Worm (Caenorhabditis elegans) whole organism, L3 larva: ENCODE results near the gene W05H5.1.

ENCODE experiments used
- ZK546.5 ChIP-seq: sonication (generic microtip); optimal IDR thresholded peaks from 2 replicates; lab custom pipeline; 2017; ENCODE audit warnings: missing biosample characterization, missing genetic modification characterization
- aly-2 ChIP-seq: fragments of 150-350 bp; optimal IDR thresholded peaks from 2 replicates; lab custom pipeline; 2014; ENCODE audit warnings: missing biosample characterization, missing genetic modification characterization
- ceh-16 ChIP-seq: sonication (generic microtip); optimal IDR thresholded peaks from 2 replicates; lab custom pipeline; 2017; ENCODE audit warnings: missing biosample characterization, missing genetic modification characterization
- ceh-28 ChIP-seq: fragments of 150-350 bp; optimal IDR thresholded peaks from 2 replicates; lab custom pipeline; 2014; ENCODE audit warnings: missing biosample characterization, missing genetic modification reagents, missing genetic modification characterization
- ceh-82 ChIP-seq: fragments of 150-350 bp; optimal IDR thresholded peaks from 2 replicates; lab custom pipeline; 2014; ENCODE audit warnings: missing biosample characterization, missing genetic modification characterization
- ceh-9 ChIP-seq: sonication (generic microtip); optimal IDR thresholded peaks from 2 replicates; lab custom pipeline; 2018; ENCODE audit warnings: missing biosample characterization, missing genetic modification characterization
- daf-12 ChIP-seq: fragments of 150-350 bp; optimal IDR thresholded peaks from 2 replicates; lab custom pipeline; 2014; ENCODE audit warnings: missing biosample characterization, missing genetic modification reagents, missing genetic modification characterization
- egl-27 ChIP-seq: sonication (generic microtip); optimal IDR thresholded peaks from 4 replicates; lab custom pipeline; 2017; ENCODE audit warnings: missing biosample characterization, missing genetic modification reagents, missing genetic modification characterization
- egl-5 ChIP-seq: fragments of 150-350 bp; optimal IDR thresholded peaks from 2 replicates; lab custom pipeline; 2017; ENCODE audit warnings: missing biosample characterization, missing genetic modification reagents, missing genetic modification characterization, inconsistent platforms
- elt-1 ChIP-seq: fragments of 150-350 bp; optimal IDR thresholded peaks from 2 replicates; lab custom pipeline; 2014; ENCODE audit warnings: missing biosample characterization, missing genetic modification characterization
- elt-2 ChIP-seq: sonication (generic microtip); optimal IDR thresholded peaks from 2 replicates; lab custom pipeline; 2016; ENCODE audit warnings: missing genetic modification reagents, mild to moderate bottlenecking, missing genetic modification characterization, missing compliant biosample characterization
- eor-1 ChIP-seq, 2 experiments: fragments of 150-350 bp; optimal IDR thresholded peaks; 2 replicates each; lab custom pipeline; 2014 to 2018; ENCODE audit warnings: missing biosample characterization in 2 of 2, missing genetic modification characterization in 2 of 2
- fkh-10 ChIP-seq: sonication (generic microtip); optimal IDR thresholded peaks from 2 replicates; lab custom pipeline; 2017; ENCODE audit warnings: missing biosample characterization, missing genetic modification reagents, missing genetic modification characterization
- fkh-2 ChIP-seq: fragments of 150-350 bp; optimal IDR thresholded peaks from 2 replicates; lab custom pipeline; 2014; ENCODE audit warnings: missing biosample characterization, missing genetic modification reagents, missing genetic modification characterization
- hmg-11 ChIP-seq: sonication (generic microtip); optimal IDR thresholded peaks from 2 replicates; lab custom pipeline; 2016; ENCODE audit warnings: missing genetic modification characterization, missing compliant biosample characterization
- lin-15B ChIP-seq: fragments of 150-350 bp; optimal IDR thresholded peaks from 2 replicates; lab custom pipeline; 2014; ENCODE audit warnings: missing biosample characterization, missing genetic modification characterization
- lin-39 ChIP-seq: fragments of 150-350 bp; optimal IDR thresholded peaks from 2 replicates; lab custom pipeline; 2018; ENCODE audit warnings: missing biosample characterization, missing genetic modification reagents, missing genetic modification characterization
- lsy-12 ChIP-seq: sonication (generic microtip); optimal IDR thresholded peaks from 2 replicates; lab custom pipeline; 2016; ENCODE audit warnings: mild to moderate bottlenecking, missing genetic modification characterization, missing compliant biosample characterization
- mdl-1 ChIP-seq: fragments of 150-350 bp; optimal IDR thresholded peaks from 2 replicates; lab custom pipeline; 2014; ENCODE audit warnings: missing biosample characterization, missing genetic modification characterization
- mml-1 ChIP-seq: fragments of 150-350 bp; sonication (generic microtip); optimal IDR thresholded peaks from 3 replicates; lab custom pipeline; 2014; ENCODE audit warnings: missing biosample characterization, missing genetic modification characterization
- nfya-1 ChIP-seq: sonication (generic microtip); optimal IDR thresholded peaks from 2 replicates; lab custom pipeline; 2017; ENCODE audit warnings: missing genetic modification characterization, mild to moderate bottlenecking, missing compliant biosample characterization, antibody characterized with exemption, moderate library complexity; ENCODE audit not compliant: insufficient read depth
- nhr-11 ChIP-seq: fragments of 150-350 bp; optimal IDR thresholded peaks from 2 replicates; lab custom pipeline; 2014; ENCODE audit warnings: missing biosample characterization, missing genetic modification characterization
- nhr-12 ChIP-seq: fragments of 150-350 bp; optimal IDR thresholded peaks from 2 replicates; lab custom pipeline; 2014; ENCODE audit warnings: missing biosample characterization, missing genetic modification characterization
- nhr-23 ChIP-seq: fragments of 150-350 bp; optimal IDR thresholded peaks from 2 replicates; lab custom pipeline; 2014; ENCODE audit warnings: missing biosample characterization, missing genetic modification reagents, missing genetic modification characterization
- nhr-237 ChIP-seq: fragments of 150-350 bp; optimal IDR thresholded peaks from 2 replicates; lab custom pipeline; 2014; ENCODE audit warnings: missing biosample characterization, missing genetic modification characterization
- nhr-25 ChIP-seq: sonication (generic microtip); optimal IDR thresholded peaks from 2 replicates; lab custom pipeline; 2017; ENCODE audit warnings: missing biosample characterization, missing genetic modification characterization
- nhr-43 ChIP-seq: sonication (generic microtip); optimal IDR thresholded peaks from 2 replicates; lab custom pipeline; 2016; ENCODE audit warnings: mild to moderate bottlenecking, missing genetic modification characterization, missing compliant biosample characterization; ENCODE audit not compliant: poor library complexity, severe bottlenecking
- nhr-67 ChIP-seq: fragments of 150-350 bp; optimal IDR thresholded peaks from 2 replicates; lab custom pipeline; 2014; ENCODE audit warnings: missing biosample characterization, missing genetic modification characterization
- nhr-76 ChIP-seq: fragments of 150-350 bp; sonication (generic microtip); optimal IDR thresholded peaks from 5 replicates; lab custom pipeline; 2014; ENCODE audit warnings: missing biosample characterization, missing genetic modification characterization
- nhr-77 ChIP-seq: fragments of 150-350 bp; optimal IDR thresholded peaks from 2 replicates; lab custom pipeline; 2014; ENCODE audit warnings: missing biosample characterization, missing genetic modification characterization
- pqm-1 ChIP-seq: fragments of 150-350 bp; optimal IDR thresholded peaks from 2 replicates; lab custom pipeline; 2017; ENCODE audit warnings: missing biosample characterization, missing genetic modification characterization, inconsistent platforms
- sea-2 ChIP-seq: fragments of 150-350 bp; sonication (generic microtip); optimal IDR thresholded peaks from 4 replicates; lab custom pipeline; 2014; ENCODE audit warnings: missing biosample characterization, missing genetic modification reagents, missing genetic modification characterization
- snpc-4 ChIP-seq: fragments of 150-350 bp; optimal IDR thresholded peaks from 2 replicates; lab custom pipeline; 2014; ENCODE audit warnings: missing biosample characterization, missing genetic modification characterization
- tbx-2 ChIP-seq: sonication (generic microtip); optimal IDR thresholded peaks from 2 replicates; lab custom pipeline; 2016; ENCODE audit warnings: mild to moderate bottlenecking, missing genetic modification characterization, missing compliant biosample characterization
- unc-39 ChIP-seq: sonication (generic microtip); optimal IDR thresholded peaks from 4 replicates; lab custom pipeline; 2017; ENCODE audit warnings: missing biosample characterization, missing genetic modification characterization
- unc-62 ChIP-seq: fragments of 150-350 bp; sonication (generic microtip); optimal IDR thresholded peaks from 4 replicates; lab custom pipeline; 2014; ENCODE audit warnings: missing biosample characterization, missing genetic modification reagents, missing genetic modification characterization
- zag-1 ChIP-seq: fragments of 150-350 bp; optimal IDR thresholded peaks from 2 replicates; lab custom pipeline; 2014; ENCODE audit warnings: missing biosample characterization, missing genetic modification characterization
- ztf-11 ChIP-seq: fragments of 150-350 bp; optimal IDR thresholded peaks from 2 replicates; lab custom pipeline; 2014; ENCODE audit warnings: missing biosample characterization, missing genetic modification characterization
- ztf-4 ChIP-seq: fragments of 150-350 bp; optimal IDR thresholded peaks from 2 replicates; lab custom pipeline; 2014; ENCODE audit warnings: missing biosample characterization, missing genetic modification characterization

Gene W05H5.1

ce11 chrII:12481645-12482044 lies 37.1 kb upstream of the W05H5.1 start:
- no peak for TF ChIP-seq lin-15B
- no peak for TF ChIP-seq zag-1 (tag; lab: Kevin White, UChicago)
- TF ChIP-seq fkh-2 (tag; lab: Kevin White, UChicago), result no peak
- no peak for TF ChIP-seq nhr-43 (tag; lab: Kevin White, UChicago)
- TF ChIP-seq mml-1, result no peak
- no peak for TF ChIP-seq nhr-67 (tag; lab: Kevin White, UChicago)
- TF ChIP-seq nhr-23 (tag; lab: Kevin White, UChicago), result no peak
- TF ChIP-seq nhr-11 (tag; lab: Kevin White, UChicago), result no peak
- TF ChIP-seq mdl-1 (tag; lab: Kevin White, UChicago), result no peak
- no peak for TF ChIP-seq ztf-4
- TF ChIP-seq nhr-237 (tag; lab: Kevin White, UChicago), result no peak
- TF ChIP-seq egl-5 (tag; lab: Kevin White, UChicago), result no peak
- no peak for TF ChIP-seq nhr-77
- TF ChIP-seq nhr-12, result no peak
- TF ChIP-seq ceh-16 (tag; lab: Kevin White, UChicago), result no peak
- TF ChIP-seq unc-39 (tag; lab: Kevin White, UChicago), result no peak
- no peak for TF ChIP-seq tbx-2 (tag; lab: Kevin White, UChicago)
- TF ChIP-seq hmg-11 (tag; lab: Kevin White, UChicago), result no peak
- no peak for TF ChIP-seq eor-1 (tag; optimal IDR thresholded peaks at IDR 0.05; lab: Kevin White, UChicago)

- TF ChIP-seq fkh-2 (tag; lab: Kevin White, UChicago) (no peak), nhr-67 (tag; lab: Kevin White, UChicago) (no peak), ceh-9 (tag; lab: Kevin White, UChicago) (no peak), fkh-10 (GFP tag; lab: Kevin White, UChicago) (no peak), lsy-12 (no peak), snpc-4 (tag; lab: Kevin White, UChicago) (no peak), lin-39 (tag; lab: Kevin White, UChicago) (no peak)
- TF ChIP-seq, all 47 proteins: peak for 0
These were observed 36.2 kb upstream of the W05H5.1 start, which contains the start of gene arrd-9 for ce11 chrII:12480811-12481210. Gene arrd-9 (minus strand): TSS chrII:12480911.

ce11 chrII:12473406-12473805 lies 28.8 kb upstream of the W05H5.1 start, which contains the start of gene srg-17:
Gene srg-17 (plus strand): TSS chrII:12473706.
- TF ChIP-seq ceh-9 (tag; lab: Kevin White, UChicago) (no peak), ceh-28 (tag; lab: Kevin White, UChicago) (no peak), pqm-1 (tag; lab: Kevin White, UChicago) (no peak), aly-2 (tag; lab: Kevin White, UChicago) (no peak), nhr-25 (tag; lab: Kevin White, UChicago) (no peak), nhr-67 (tag; lab: Kevin White, UChicago) (no peak), egl-27 (tag; lab: Kevin White, UChicago) (no peak), elt-1 (tag; lab: Kevin White, UChicago) (no peak), nhr-23 (tag; lab: Kevin White, UChicago) (no peak), sea-2 (GFP tag; lab: Kevin White, UChicago) (no peak), nhr-77 (no peak), unc-62 (GFP tag; lab: Kevin White, UChicago) (no peak), elt-2 (tag; lab: Kevin White, UChicago) (no peak), lin-15B (no peak), daf-12 (tag; lab: Kevin White, UChicago) (no peak), ceh-82 (tag; lab: Kevin White, UChicago) (no peak), nhr-76 (no peak), nhr-11 (tag; lab: Kevin White, UChicago) (no peak), lin-39 (tag; lab: Kevin White, UChicago) (no peak), lsy-12 (no peak)

- TF ChIP-seq unc-39 (tag; lab: Kevin White, UChicago) (no peak), ztf-11 (tag; lab: Kevin White, UChicago) (no peak), nhr-76 (no peak), lsy-12 (no peak), mml-1 (no peak), ceh-28 (tag; lab: Kevin White, UChicago) (no peak), egl-5 (tag; lab: Kevin White, UChicago) (no peak), ZK546.5 (tag; lab: Kevin White, UChicago) (no peak), tbx-2 (tag; lab: Kevin White, UChicago) (no peak), nhr-11 (tag; lab: Kevin White, UChicago) (no peak), lin-39 (tag; lab: Kevin White, UChicago) (no peak), nfya-1 (tag; lab: Kevin White, UChicago) (no peak), nhr-12 (no peak), snpc-4 (tag; lab: Kevin White, UChicago) (no peak), sea-2 (GFP tag; lab: Kevin White, UChicago) (no peak), nhr-67 (tag; lab: Kevin White, UChicago) (no peak), ceh-82 (tag; lab: Kevin White, UChicago) (no peak)
These were observed 26.7 kb upstream of the W05H5.1 start, which contains the start of the genes F15A4.5 and phat-8 for ce11 chrII:12471138-12471855. Gene F15A4.5 (minus strand): TSS chrII:12471238. Gene phat-8 (plus strand): TSS chrII:12471805.
